Fruit fly (Drosophila melanogaster) whole organism, embryonic: ENCODE data around the gene CG13002.

Experiments
- CG10654 ChIP-seq: fragments of 200-800 bp; sonication (Bioruptor generic); optimal IDR thresholded peaks from 2 replicates; lab custom pipeline; 2016; ENCODE audit warnings: missing biosample characterization, missing genetic modification characterization
- CG11695 ChIP-seq: fragments of 200-800 bp; sonication (Bioruptor generic); IDR thresholded peaks from 3 replicates; pipeline ENCODE4 v1.3.6; 2022; ENCODE audit warnings: missing biosample characterization, missing genetic modification characterization
- CG30020 ChIP-seq: fragments of 200-800 bp; optimal IDR thresholded peaks from 2 replicates; lab custom pipeline; 2019; ENCODE audit warnings: missing biosample characterization, mild to moderate bottlenecking, missing genetic modification characterization, moderate library complexity
- CG8089 ChIP-seq: fragments of 200-800 bp; sonication (Bioruptor generic); optimal IDR thresholded peaks from 3 replicates; lab custom pipeline; 2016; ENCODE audit warnings: missing biosample characterization, missing genetic modification characterization
- HLH4C ChIP-seq: fragments of 200-800 bp; sonication (Bioruptor generic); IDR thresholded peaks from 3 replicates; pipeline ENCODE4 v1.3.6; 2022; ENCODE audit warnings: missing biosample characterization, missing genetic modification characterization; ENCODE audit not compliant: partially characterized antibody
- NC2α ChIP-seq: fragments of 200-800 bp; sonication (Bioruptor generic); optimal IDR thresholded peaks from 2 replicates; lab custom pipeline; 2016; ENCODE audit warnings: missing biosample characterization, missing genetic modification characterization
- Nf-YA ChIP-seq: fragments of 200-800 bp; sonication (Bioruptor generic); IDR thresholded peaks from 2 replicates; pipeline ENCODE4 v1.3.6; 2022; ENCODE audit warnings: missing biosample characterization, missing genetic modification characterization
- fd3F ChIP-seq: fragments of 200-800 bp; sonication (Bioruptor generic); optimal IDR thresholded peaks from 2 replicates; lab custom pipeline; 2018; ENCODE audit warnings: missing biosample characterization, mild to moderate bottlenecking, missing genetic modification characterization, moderate library complexity
- lmd ChIP-seq: fragments of 200-800 bp; sonication (Bioruptor generic); IDR thresholded peaks from 2 replicates; pipeline ENCODE4 v1.3.6; 2022; ENCODE audit warnings: missing biosample characterization, missing genetic modification characterization
- stwl ChIP-seq: fragments of 200-800 bp; sonication (Bioruptor generic); optimal IDR thresholded peaks from 3 replicates; lab custom pipeline; 2018; ENCODE audit warnings: missing biosample characterization, mild to moderate bottlenecking, missing genetic modification characterization, moderate library complexity

DNA sequence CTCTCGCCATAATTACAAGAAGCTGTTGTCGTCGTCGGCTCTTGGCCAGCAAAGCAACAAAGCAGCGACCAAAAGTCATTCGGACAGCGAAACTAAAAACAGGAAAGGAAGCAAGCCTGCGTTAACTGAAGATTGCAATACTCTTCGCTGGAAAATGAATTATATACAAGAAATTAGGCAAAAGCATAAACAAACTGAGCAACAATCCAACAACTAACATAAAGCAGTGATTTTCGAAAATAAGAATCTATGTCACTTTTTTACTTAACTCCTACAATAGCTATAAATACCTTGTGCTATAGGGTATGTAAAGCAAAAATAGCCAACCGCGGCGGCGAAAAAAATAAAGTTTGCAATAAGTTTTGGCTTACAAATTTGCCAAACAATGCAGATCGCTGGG lies 17.8 kb upstream of the CG13002 start:
- TF ChIP-seq stwl (no peak), NC2α (no peak), fd3F (GFP tag; lab: Kevin White, UChicago) (no peak), HLH4C (no peak), CG11695 (GFP tag; lab: Robert Waterston, UW) (no peak), Nf-YA (GFP tag; lab: Robert Waterston, UW) (no peak), CG30020 (tag; lab: Kevin White, UChicago) (no peak), CG8089 (GFP tag; lab: Kevin White, UChicago) (no peak), CG10654 (GFP tag; lab: Kevin White, UChicago) (no peak), lmd (no peak)
